Fruit fly (Drosophila melanogaster): ENCODE measurements around the gene Art6.

Art6 gene

DNA sequence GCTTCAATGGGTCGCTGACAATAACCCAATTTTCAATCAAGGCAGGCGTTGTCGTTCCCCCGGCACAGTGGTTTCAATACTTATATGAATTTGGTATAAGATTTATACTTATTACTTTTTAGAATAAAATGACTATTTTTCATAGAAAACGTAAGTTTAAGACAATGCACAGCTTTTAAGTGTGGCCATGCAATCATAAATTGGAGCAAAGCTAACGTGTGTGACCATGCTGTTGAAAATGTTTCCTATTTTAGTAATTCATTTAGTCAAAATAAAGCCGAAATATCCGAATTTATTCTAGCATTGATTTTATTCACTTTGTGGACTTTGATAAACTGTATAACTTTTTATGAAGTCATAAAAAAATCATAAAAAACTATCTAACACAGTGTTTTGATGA lies 41.0 kb upstream of the Art6 start (continued):
- TF ChIP-seq chm (GFP tag; IDR thresholded peaks at IDR 0.05) = no peak
- no peak for TF ChIP-seq aop (GFP tag; IDR thresholded peaks at IDR 0.05)
- TF ChIP-seq CG12659 (GFP tag; optimal IDR thresholded peaks at IDR 0.05) = no peak
- no peak for TF ChIP-seq CG17912 (GFP tag; optimal IDR thresholded peaks at IDR 0.05)
- TF ChIP-seq CG15011 (GFP tag; optimal IDR thresholded peaks at IDR 0.05) = no peak
- no peak for TF ChIP-seq CG15479 (GFP tag; optimal IDR thresholded peaks at IDR 0.05)
- peak; percentile 20 for TF ChIP-seq CG2712 (tag; optimal IDR thresholded peaks at IDR 0.05)
- no peak for TF ChIP-seq Atf-2 (GFP tag; optimal IDR thresholded peaks at IDR 0.05)
- no peak for TF ChIP-seq CG9817 (tag; optimal IDR thresholded peaks at IDR 0.05)
- TF ChIP-seq zen2 (GFP tag; IDR thresholded peaks at IDR 0.05; ENCODE audit: partially characterized antibody) = no peak
- no peak for TF ChIP-seq CG12219 (GFP tag; optimal IDR thresholded peaks at IDR 0.05)
- no peak for TF ChIP-seq GATAe (GFP tag; conservative IDR thresholded peaks at IDR 0.05)
- peak; percentile 0 for TF ChIP-seq CG17568 (GFP tag; optimal IDR thresholded peaks at IDR 0.05)
- no peak for TF ChIP-seq MTF-1 (GFP tag; optimal IDR thresholded peaks at IDR 0.05; ENCODE audit: borderline replicate concordance)
- TF ChIP-seq CG8765 (GFP tag; IDR thresholded peaks at IDR 0.05) = no peak
- TF ChIP-seq unc-4 (GFP tag; IDR thresholded peaks at IDR 0.05; ENCODE audit: partially characterized antibody) = no peak
- no peak for TF ChIP-seq cato (GFP tag; optimal IDR thresholded peaks at IDR 0.05; ENCODE audit: borderline replicate concordance)
- TF ChIP-seq CG10209 (GFP tag; optimal IDR thresholded peaks at IDR 0.05) = peak; percentile 2
- TF ChIP-seq CG8388 (GFP tag; optimal IDR thresholded peaks at IDR 0.05) = no peak
- peak; percentile 7 for TF ChIP-seq BtbVII (GFP tag; optimal IDR thresholded peaks at IDR 0.05)
- TF ChIP-seq Scr (GFP tag; IDR thresholded peaks at IDR 0.05; ENCODE audit: partially characterized antibody) = no peak
- no peak for TF ChIP-seq Rx (GFP tag; IDR thresholded peaks at IDR 0.05)
- no peak for TF ChIP-seq mam (GFP tag; optimal IDR thresholded peaks at IDR 0.05)
- no peak for TF ChIP-seq CG11093 (GFP tag; IDR thresholded peaks at IDR 0.05)
- no peak for TF ChIP-seq CG14014 (GFP tag; IDR thresholded peaks at IDR 0.05)
- TF ChIP-seq pum (GFP tag; optimal IDR thresholded peaks at IDR 0.05) = no peak
- no peak for TF ChIP-seq nau (GFP tag; optimal IDR thresholded peaks at IDR 0.05)
- no peak for TF ChIP-seq yki (optimal IDR thresholded peaks at IDR 0.05)
- TF ChIP-seq NfI (GFP tag; optimal IDR thresholded peaks at IDR 0.05) = no peak
- no peak for TF ChIP-seq CG12071 (GFP tag; optimal IDR thresholded peaks at IDR 0.05)
- TF ChIP-seq Dp (GFP tag; optimal IDR thresholded peaks at IDR 0.05) = no peak
- no peak for TF ChIP-seq CG18011 (GFP tag; optimal IDR thresholded peaks at IDR 0.05)
- TF ChIP-seq emc (GFP tag; optimal IDR thresholded peaks at IDR 0.05) = no peak
- no peak for TF ChIP-seq lmd (GFP tag; IDR thresholded peaks at IDR 0.05)
- no peak for TF ChIP-seq mirr (GFP tag; optimal IDR thresholded peaks at IDR 0.05)
- peak; percentile 32 for TF ChIP-seq salm (tag; optimal IDR thresholded peaks at IDR 0.05)
- peak; percentile 83 for TF ChIP-seq sens (GFP tag)
- TF ChIP-seq pros (GFP tag; optimal IDR thresholded peaks at IDR 0.05) = no peak
- TF ChIP-seq ERR (GFP tag; optimal IDR thresholded peaks at IDR 0.05) = no peak
- TF ChIP-seq CG15696 (tag; optimal IDR thresholded peaks at IDR 0.05) = no peak
- no peak for TF ChIP-seq ftz-f1 (GFP tag; optimal IDR thresholded peaks at IDR 0.05)
- no peak for TF ChIP-seq bcd (GFP tag; optimal IDR thresholded peaks at IDR 0.05)
- TF ChIP-seq mld (GFP tag; IDR thresholded peaks at IDR 0.05; ENCODE audit: partially characterized antibody) = no peak
- TF ChIP-seq psq (GFP tag; optimal IDR thresholded peaks at IDR 0.05) = no peak
- no peak for TF ChIP-seq CG17359 (tag; optimal IDR thresholded peaks at IDR 0.05)
- no peak for TF ChIP-seq CG7271 (tag; optimal IDR thresholded peaks at IDR 0.05)
- no peak for TF ChIP-seq CG18764 (GFP tag; optimal IDR thresholded peaks at IDR 0.05)
- no peak for TF ChIP-seq tx (GFP tag; optimal IDR thresholded peaks at IDR 0.05)
- TF ChIP-seq CG5245 (GFP tag; optimal IDR thresholded peaks at IDR 0.05) = no peak
- peak; percentile 45 for TF ChIP-seq CG18262 (tag; optimal IDR thresholded peaks at IDR 0.05)
- TF ChIP-seq corto (GFP tag; optimal IDR thresholded peaks at IDR 0.05) = no peak
